Fruit fly (Drosophila melanogaster): ENCODE measurements around the gene CG15767.

dm6 chrX:5772409-5772808 is 16.9 kb upstream of the CG15767 start:
- TF ChIP-seq EcR (GFP tag; optimal IDR thresholded peaks at IDR 0.05) (no peak), pan (optimal IDR thresholded peaks at IDR 0.05) (no peak), usp (GFP tag; optimal IDR thresholded peaks at IDR 0.05) (no peak), CG8478 (optimal IDR thresholded peaks at IDR 0.05) (no peak), psq (optimal IDR thresholded peaks at IDR 0.05) (no peak)
